Fruit fly (Drosophila melanogaster): ENCODE measurements around the gene CG31220.

CG31220 gene

dm6 chr3R:19623606-19624005 is 24.7 kb upstream of the CG31220 start (continued):
- TF ChIP-seq Blimp-1 (GFP tag; optimal IDR thresholded peaks at IDR 0.05) (peak; percentile 60), psq (GFP tag; optimal IDR thresholded peaks at IDR 0.05) (no peak), CG15601 (tag; optimal IDR thresholded peaks at IDR 0.05) (peak; percentile 19), trh (GFP tag; optimal IDR thresholded peaks at IDR 0.05) (peak; percentile 19), bsh (GFP tag; optimal IDR thresholded peaks at IDR 0.05) (peak in 1 of 2 experiments; percentile 68), NfI (GFP tag; optimal IDR thresholded peaks at IDR 0.05) (peak; percentile 15), stwl (tag; optimal IDR thresholded peaks at IDR 0.05) (no peak), dmrt99B (tag; optimal IDR thresholded peaks at IDR 0.05) (peak; percentile 69), odd (GFP tag; optimal IDR thresholded peaks at IDR 0.05) (no peak), CG9817 (tag; optimal IDR thresholded peaks at IDR 0.05) (peak; percentile 28), CG32767 (GFP tag; IDR thresholded peaks at IDR 0.05) (no peak), fd64A (GFP tag; optimal IDR thresholded peaks at IDR 0.05) (no peak), CG11695 (GFP tag; IDR thresholded peaks at IDR 0.05) (peak; percentile 68; the same call in 2 of the 3 replicates), Rfx (GFP tag; IDR thresholded peaks at IDR 0.05) (peak; percentile 79), lbe (GFP tag; optimal IDR thresholded peaks at IDR 0.05) (no peak), CG14710 (tag; optimal IDR thresholded peaks at IDR 0.05) (peak; percentile 25), E2f1 (GFP tag; IDR thresholded peaks at IDR 0.05) (peak; percentile 53), CG11085 (GFP tag; IDR thresholded peaks at IDR 0.05) (0 out of 2 replicates have a peak, but pooled peaks have one; percentile 43), CG1024 (GFP tag; IDR thresholded peaks at IDR 0.05) (no peak), tgo (GFP tag; IDR thresholded peaks at IDR 0.05) (peak; percentile 57; the same call in 2 of the 3 replicates), Hey (tag; optimal IDR thresholded peaks at IDR 0.05) (no peak), PHDP (tag; optimal IDR thresholded peaks at IDR 0.05) (peak; percentile 36), Hsf (GFP tag; optimal IDR thresholded peaks at IDR 0.05) (peak; percentile 65), Pdp1 (GFP tag; optimal IDR thresholded peaks at IDR 0.05) (peak; percentile 58 to 66), ci (GFP tag; IDR thresholded peaks at IDR 0.05) (peak; percentile 74; the same call in 2 of the 3 replicates), CG12659 (GFP tag; optimal IDR thresholded peaks at IDR 0.05) (peak; percentile 33), CG10979 (tag; optimal IDR thresholded peaks at IDR 0.05) (peak; percentile 56), CG8924 (tag; optimal IDR thresholded peaks at IDR 0.05) (peak; percentile 19), gem (tag; optimal IDR thresholded peaks at IDR 0.05) (peak; percentile 75), zfh2 (GFP tag; optimal IDR thresholded peaks at IDR 0.05) (peak; percentile 34)

- TF ChIP-seq CG12769 (tag; optimal IDR thresholded peaks at IDR 0.05) = peak; percentile 42
- peak; percentile 48; the same call in 1 of the 2 replicates for TF ChIP-seq CG32532 (GFP tag; IDR thresholded peaks at IDR 0.05)
- no peak for TF ChIP-seq pan (optimal IDR thresholded peaks at IDR 0.05)
- TF ChIP-seq pan (GFP tag; optimal IDR thresholded peaks at IDR 0.05 in 1 of 2, IDR thresholded peaks at IDR 0.05 in 1 of 2) = peak in 1 of 2 experiments; percentile 30
- peak; percentile 68 for TF ChIP-seq sug (tag; optimal IDR thresholded peaks at IDR 0.05)
- TF ChIP-seq sd (tag; optimal IDR thresholded peaks at IDR 0.05) = peak; percentile 70
- TF ChIP-seq CG8290 (GFP tag; optimal IDR thresholded peaks at IDR 0.05) = no peak
- peak in 1 of 2 experiments; percentile 13 for TF ChIP-seq CG8290 (tag; optimal IDR thresholded peaks at IDR 0.05)
- no peak for TF ChIP-seq Gug (GFP tag; IDR thresholded peaks at IDR 0.05)
- TF ChIP-seq ftz-f1 (GFP tag; optimal IDR thresholded peaks at IDR 0.05) = peak; percentile 34
- TF ChIP-seq CG13894 (tag; optimal IDR thresholded peaks at IDR 0.05) = peak; percentile 59
- peak; percentile 68 for TF ChIP-seq gem (tag; optimal IDR thresholded peaks at IDR 0.05)
- TF ChIP-seq exex (tag; optimal IDR thresholded peaks at IDR 0.05) = peak; percentile 19
- no peak for TF ChIP-seq CG11504 (tag; optimal IDR thresholded peaks at IDR 0.05)
- TF ChIP-seq hkb (optimal IDR thresholded peaks at IDR 0.05) = no peak
- TF ChIP-seq hkb (GFP tag; IDR thresholded peaks at IDR 0.05) = no peak
- 0 out of 2 replicates have a peak, but pooled peaks have one; percentile 21 for TF ChIP-seq rib (GFP tag; IDR thresholded peaks at IDR 0.05)
- no peak for TF ChIP-seq gfzf (GFP tag; optimal IDR thresholded peaks at IDR 0.05)
- TF ChIP-seq Nf-YC (tag; optimal IDR thresholded peaks at IDR 0.05) = no peak
- peak; percentile 75; the same call in 1 of the 4 replicates for TF ChIP-seq chinmo (GFP tag; IDR thresholded peaks at IDR 0.05; ENCODE audit: partially characterized antibody)
- TF ChIP-seq CG43689 (GFP tag; IDR thresholded peaks at IDR 0.05) = no peak
- TF ChIP-seq Med (GFP tag) = peak; percentile 70
- no peak for TF ChIP-seq CG13123 (GFP tag; optimal IDR thresholded peaks at IDR 0.05)
These were observed 23.8 kb upstream of the CG31220 start for dm6 chr3R:19624482-19624881.
